Worm (Caenorhabditis elegans) whole organism, L4 larva: ENCODE measurements around the gene ndx-3.

Experiments
- F37D6.2 ChIP-seq: sonication (generic microtip); optimal IDR thresholded peaks from 2 replicates; lab custom pipeline; 2016; ENCODE audit warnings: mild to moderate bottlenecking, missing genetic modification characterization, missing compliant biosample characterization
- F44E2.7 ChIP-seq: fragments of 200-800 bp; sonication (Bioruptor generic); IDR thresholded peaks from 2 replicates; pipeline ENCODE4 v2.1.2; 2022; ENCODE audit warnings: missing genetic modification characterization, missing compliant biosample characterization
- Y105C5A.15 ChIP-seq: fragments of 200-800 bp; sonication (Bioruptor generic); IDR thresholded peaks from 2 replicates; pipeline ENCODE4 v1.3.6; 2022; ENCODE audit warnings: missing genetic modification characterization, missing compliant biosample characterization
- Y5F2A.4 ChIP-seq: fragments of 200-800 bp; sonication (Bioruptor generic); optimal IDR thresholded peaks from 2 replicates; lab custom pipeline; 2018; ENCODE audit warnings: mild to moderate bottlenecking, missing genetic modification characterization, missing compliant biosample characterization
- ZK337.2 ChIP-seq: fragments of 200-800 bp; sonication (Bioruptor generic); IDR thresholded peaks from 2 replicates; pipeline ENCODE4 v1.3.6; 2022; ENCODE audit warnings: missing genetic modification reagents, missing genetic modification characterization, missing compliant biosample characterization
- ceh-20 ChIP-seq: fragments of 200-800 bp; sonication (Bioruptor generic); IDR thresholded peaks from 2 replicates; pipeline ENCODE4 v1.3.6; 2022; ENCODE audit warnings: missing genetic modification reagents, missing genetic modification characterization, missing compliant biosample characterization
- ceh-28 ChIP-seq: fragments of 150-350 bp; optimal IDR thresholded peaks from 2 replicates; lab custom pipeline; 2014; ENCODE audit warnings: missing biosample characterization, missing genetic modification reagents, missing genetic modification characterization
- cey-2 ChIP-seq: sonication (generic microtip); optimal IDR thresholded peaks from 3 replicates; lab custom pipeline; 2017; ENCODE audit warnings: missing genetic modification characterization, mild to moderate bottlenecking, missing compliant biosample characterization, antibody characterized with exemption, borderline replicate concordance; ENCODE audit not compliant: insufficient read depth
- daf-19 ChIP-seq: fragments of 200-800 bp; sonication (Bioruptor generic); conservative IDR thresholded peaks from 2 replicates; pipeline ENCODE4 v1.3.6; 2022; ENCODE audit warnings: missing genetic modification characterization, missing compliant biosample characterization
- dpl-1 ChIP-seq: fragments of 150-350 bp; optimal IDR thresholded peaks from 2 replicates; lab custom pipeline; 2014; ENCODE audit warnings: missing biosample characterization, missing genetic modification reagents, missing genetic modification characterization
- duxl-1 ChIP-seq: sonication (generic microtip); optimal IDR thresholded peaks from 2 replicates; lab custom pipeline; 2016; ENCODE audit warnings: mild to moderate bottlenecking, missing genetic modification characterization, moderate library complexity, missing compliant biosample characterization; ENCODE audit not compliant: poor library complexity
- egl-27 ChIP-seq: sonication (generic microtip); optimal IDR thresholded peaks from 3 replicates; lab custom pipeline; 2017; ENCODE audit warnings: missing biosample characterization, missing genetic modification reagents, missing genetic modification characterization
- fos-1 ChIP-seq: fragments of 150-350 bp; optimal IDR thresholded peaks from 2 replicates; lab custom pipeline; 2014; ENCODE audit warnings: missing biosample characterization, missing genetic modification characterization
- hlh-11 ChIP-seq: fragments of 200-800 bp; sonication (Bioruptor generic); optimal IDR thresholded peaks from 2 replicates; lab custom pipeline; 2018; ENCODE audit warnings: mild to moderate bottlenecking, missing genetic modification characterization, missing compliant biosample characterization
- lin-13 ChIP-seq: fragments of 150-350 bp; optimal IDR thresholded peaks from 2 replicates; lab custom pipeline; 2014; ENCODE audit warnings: missing biosample characterization, missing genetic modification reagents, missing genetic modification characterization
- lin-29 ChIP-seq: fragments of 200-800 bp; sonication (Bioruptor generic); IDR thresholded peaks from 2 replicates; pipeline ENCODE4 v1.3.6; 2022; ENCODE audit warnings: missing genetic modification reagents, missing genetic modification characterization, missing compliant biosample characterization
- lsy-2 ChIP-seq, 2 experiments: fragments of 150-350 bp in 1 of 2; sonication (generic microtip) in 1 of 2; optimal IDR thresholded peaks; 2 replicates each; lab custom pipeline; 2014 to 2017; ENCODE audit warnings: missing biosample characterization in 2 of 2, missing genetic modification characterization in 2 of 2
- mxl-2 ChIP-seq: fragments of 200-800 bp; sonication (Bioruptor generic); conservative IDR thresholded peaks from 2 replicates; pipeline ENCODE4 v1.3.6; 2022; ENCODE audit warnings: missing genetic modification reagents, missing genetic modification characterization, missing compliant biosample characterization
- nhr-11 ChIP-seq: fragments of 150-350 bp; optimal IDR thresholded peaks from 2 replicates; lab custom pipeline; 2014; ENCODE audit warnings: missing biosample characterization, missing genetic modification characterization
- nhr-237 ChIP-seq: sonication (generic microtip); optimal IDR thresholded peaks from 2 replicates; lab custom pipeline; 2017; ENCODE audit warnings: missing biosample characterization, missing genetic modification characterization
- nhr-28 ChIP-seq: fragments of 150-350 bp; optimal IDR thresholded peaks from 2 replicates; lab custom pipeline; 2014; ENCODE audit warnings: missing biosample characterization, missing genetic modification characterization
- nhr-6 ChIP-seq: fragments of 150-350 bp; optimal IDR thresholded peaks from 2 replicates; lab custom pipeline; 2014; ENCODE audit warnings: missing biosample characterization, missing genetic modification characterization
- nhr-76 ChIP-seq: fragments of 150-350 bp; optimal IDR thresholded peaks from 2 replicates; lab custom pipeline; 2014; ENCODE audit warnings: missing biosample characterization, missing genetic modification characterization
- pha-4 ChIP-seq, 2 experiments: fragments of 150-350 bp in 1 of 2; fragments of 200-800 bp in 1 of 2; sonication (Bioruptor generic) in 1 of 2; IDR thresholded peaks in 1 of 2; optimal IDR thresholded peaks in 1 of 2; 2 replicates each; pipeline versions ENCODE4 v1.3.6 to Lab custom; 2014 to 2022; ENCODE audit warnings: missing genetic modification characterization in 2 of 2, missing genetic modification reagents in 2 of 2, missing biosample characterization in 1 of 2, missing compliant biosample characterization in 1 of 2
- skn-1 ChIP-seq: fragments of 150-350 bp; optimal IDR thresholded peaks from 2 replicates; lab custom pipeline; 2014; ENCODE audit warnings: missing biosample characterization, missing genetic modification characterization
- snpc-1.2 ChIP-seq: fragments of 200-800 bp; sonication (Bioruptor generic); IDR thresholded peaks from 2 replicates; pipeline ENCODE4 v1.3.6; 2022; ENCODE audit warnings: missing genetic modification reagents, missing genetic modification characterization, missing compliant biosample characterization
- snpc-4 ChIP-seq: fragments of 150-350 bp; optimal IDR thresholded peaks from 2 replicates; lab custom pipeline; 2014; ENCODE audit warnings: missing biosample characterization, missing genetic modification characterization
- spr-1 ChIP-seq: sonication (generic microtip); optimal IDR thresholded peaks from 2 replicates; lab custom pipeline; 2016; ENCODE audit warnings: mild to moderate bottlenecking, missing genetic modification characterization, missing compliant biosample characterization
- unc-130 ChIP-seq: sonication (generic microtip); optimal IDR thresholded peaks from 2 replicates; lab custom pipeline; 2016; ENCODE audit warnings: missing genetic modification reagents, missing genetic modification characterization, missing compliant biosample characterization
- unc-39 ChIP-seq: sonication (generic microtip); optimal IDR thresholded peaks from 2 replicates; lab custom pipeline; 2017; ENCODE audit warnings: missing biosample characterization, missing genetic modification characterization
- unc-62 ChIP-seq, 3 experiments: fragments of 150-350 bp in 1 of 3; sonication (generic microtip); optimal IDR thresholded peaks in 2 of 3; peaks in 1 of 3; 1 replicate in 1 of 3; 2 replicates in 2 of 3; lab custom pipeline; 2014 to 2017; ENCODE audit warnings: missing biosample characterization in 3 of 3, missing genetic modification characterization in 3 of 3, missing genetic modification reagents in 3 of 3, missing genotype in 1 of 3
- vab-7 ChIP-seq: fragments of 200-800 bp; sonication (Bioruptor generic); IDR thresholded peaks from 2 replicates; pipeline ENCODE4 v1.3.6; 2022; ENCODE audit warnings: missing genetic modification reagents, missing genetic modification characterization, missing compliant biosample characterization
- zfp-3 ChIP-seq: fragments of 200-800 bp; sonication (Bioruptor generic); conservative IDR thresholded peaks from 2 replicates; pipeline ENCODE4 v1.3.6; 2022; ENCODE audit warnings: missing genetic modification reagents, missing genetic modification characterization, missing compliant biosample characterization
- zip-2 ChIP-seq: fragments of 150-350 bp; optimal IDR thresholded peaks from 2 replicates; lab custom pipeline; 2014; ENCODE audit warnings: missing biosample characterization, missing genetic modification characterization

Gene ndx-3

DNA sequence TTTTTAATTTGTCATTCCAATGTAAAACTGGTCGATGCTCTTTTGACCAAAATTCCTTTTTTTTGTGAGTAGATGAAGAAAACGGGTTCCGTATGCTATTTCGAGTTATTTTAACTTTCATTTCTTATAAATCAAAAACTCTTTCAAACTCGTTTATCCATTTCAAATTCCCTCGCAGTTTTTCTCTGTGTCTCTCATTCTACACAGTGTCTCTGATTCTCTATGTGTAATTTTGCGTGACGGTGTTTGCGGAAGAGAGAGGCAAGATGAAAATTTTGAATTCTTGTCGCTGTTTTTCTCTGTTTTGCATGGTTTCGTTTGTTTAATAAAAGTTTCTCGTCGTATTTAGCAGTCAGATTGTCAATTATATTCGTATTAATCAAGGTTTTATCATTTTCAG, 45.7 kb downstream of the ndx-3 start, which contains the start of gene citk-2 (continued):
- peak; percentile 66 for TF ChIP-seq hlh-11 (tag; lab: Kevin White, UChicago)

DNA sequence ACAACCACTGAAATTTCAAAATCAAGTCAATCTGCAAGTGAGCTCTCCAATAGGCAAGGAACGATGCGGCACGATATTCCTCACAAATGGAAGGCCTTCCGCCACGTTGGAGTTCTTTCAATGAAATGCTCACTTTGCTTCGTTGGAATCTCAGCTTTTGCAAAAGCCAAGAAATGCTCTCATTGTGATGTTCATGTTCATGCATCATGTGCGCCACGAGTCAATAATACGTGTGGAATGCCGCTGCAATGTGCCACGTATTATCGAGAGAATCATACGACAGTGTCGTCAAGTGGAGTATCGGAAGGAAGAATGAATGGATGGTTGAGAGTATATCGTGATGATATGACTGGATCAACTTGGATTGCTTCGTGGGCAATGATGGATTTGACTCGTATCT, 48.5 kb downstream of the ndx-3 start:
- TF ChIP-seq snpc-1.2 (GFP tag; lab: Robert Waterston, UW) (no peak), unc-62 (GFP tag; optimal IDR thresholded peaks at IDR 0.05 in 1 of 2; lab: Kevin White, UChicago) (no peak), unc-62 (tag; optimal IDR thresholded peaks at IDR 0.05; lab: Kevin White, UChicago) (no peak), egl-27 (tag; lab: Kevin White, UChicago) (no peak), snpc-4 (tag; lab: Kevin White, UChicago) (no peak), skn-1 (no peak), nhr-76 (tag; lab: Kevin White, UChicago) (no peak), Y5F2A.4 (no peak), zfp-3 (no peak), ZK337.2 (GFP tag; lab: Robert Waterston, UW) (no peak), zip-2 (no peak), daf-19 (GFP tag; lab: Robert Waterston, UW) (no peak), F44E2.7 (GFP tag; lab: Robert Waterston, UW) (no peak), duxl-1 (tag; lab: Kevin White, UChicago) (no peak), nhr-237 (no peak), nhr-11 (tag; lab: Kevin White, UChicago) (no peak), lsy-2 (tag; optimal IDR thresholded peaks at IDR 0.05; lab: Kevin White, UChicago) (no peak), unc-39 (tag; lab: Kevin White, UChicago) (no peak), unc-130 (GFP tag; lab: Kevin White, UChicago) (no peak)

DNA sequence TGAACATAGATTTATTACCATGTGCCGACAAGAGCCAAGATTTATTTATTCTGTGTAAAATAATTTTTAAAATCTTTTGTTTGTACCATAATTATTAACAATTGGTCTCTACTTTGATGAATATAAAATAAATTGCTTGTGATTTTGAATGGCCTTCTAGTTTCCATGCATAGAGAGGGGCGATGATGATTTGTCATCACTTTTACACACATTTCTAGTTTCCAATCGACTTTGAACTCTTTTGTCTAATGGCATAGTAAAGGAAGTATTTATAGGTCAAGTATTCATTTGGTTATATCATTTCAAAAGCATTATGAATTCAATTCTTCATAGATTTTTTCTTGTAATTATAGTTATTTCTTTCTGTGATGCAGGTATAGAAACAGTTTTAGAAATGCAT, 50.3 kb downstream of the ndx-3 start, which contains the start of gene F59A6.10:
Gene F59A6.10 (plus strand): TSS at position 301 of the 400 bp plus-strand sequence.
- TF ChIP-seq ceh-28 (tag; lab: Kevin White, UChicago) (no peak), pha-4 (GFP tag; IDR thresholded peaks at IDR 0.05; lab: Robert Waterston, UW) (no peak), pha-4 (tag; optimal IDR thresholded peaks at IDR 0.05; lab: Kevin White, UChicago) (no peak), cey-2 (tag; lab: Kevin White, UChicago) (no peak), vab-7 (GFP tag; lab: Robert Waterston, UW) (no peak), dpl-1 (no peak), lin-29 (no peak), Y105C5A.15 (GFP tag; lab: Robert Waterston, UW) (no peak), spr-1 (no peak), lin-13 (no peak), nhr-28 (tag; lab: Kevin White, UChicago) (no peak), ceh-20 (no peak), mxl-2 (no peak), daf-19 (GFP tag; lab: Robert Waterston, UW) (no peak), fos-1 (no peak), nhr-6 (tag; lab: Kevin White, UChicago) (no peak), F37D6.2 (tag; lab: Kevin White, UChicago) (no peak)
